Fruit fly (Drosophila melanogaster) whole organism, embryonic: Measurements from ENCODE around the gene MED14.

Source experiments
- Atf-2 ChIP-seq: fragments of 200-800 bp; sonication (Bioruptor generic); optimal IDR thresholded peaks from 2 replicates; lab custom pipeline; 2016; ENCODE audit warnings: missing biosample characterization, missing genetic modification characterization
- BEAF-32 ChIP-seq: fragments of 200-800 bp; sonication (Bioruptor generic); optimal IDR thresholded peaks from 3 replicates; lab custom pipeline; 2017; ENCODE audit warnings: missing biosample characterization, missing genetic modification characterization, mild to moderate bottlenecking, moderate library complexity, missing genetic modification reagents
- CG11504 ChIP-seq: fragments of 200-800 bp; sonication (Bioruptor generic); optimal IDR thresholded peaks from 3 replicates; lab custom pipeline; 2019; ENCODE audit warnings: missing biosample characterization, mild to moderate bottlenecking, missing genetic modification characterization, moderate library complexity
- CG13624 ChIP-seq: fragments of 200-800 bp; sonication (Bioruptor generic); optimal IDR thresholded peaks from 2 replicates; lab custom pipeline; 2016; ENCODE audit warnings: missing biosample characterization, missing genetic modification characterization
- CG17612 ChIP-seq: fragments of 200-800 bp; sonication (Bioruptor generic); IDR thresholded peaks from 2 replicates; pipeline ENCODE4 v1.3.6; 2022; ENCODE audit warnings: missing biosample characterization, missing genetic modification characterization
- CG17829 ChIP-seq: fragments of 200-800 bp; optimal IDR thresholded peaks from 2 replicates; lab custom pipeline; 2019; ENCODE audit warnings: missing biosample characterization, mild to moderate bottlenecking, missing genetic modification characterization, moderate library complexity
- CG18476 ChIP-seq: fragments of 200-800 bp; sonication (Bioruptor generic); optimal IDR thresholded peaks from 2 replicates; lab custom pipeline; 2016; ENCODE audit warnings: missing biosample characterization, mild to moderate bottlenecking, missing genetic modification characterization
- CG31388 ChIP-seq: fragments of 200-800 bp; sonication (Bioruptor generic); optimal IDR thresholded peaks from 2 replicates; lab custom pipeline; 2016; ENCODE audit warnings: missing biosample characterization, missing genetic modification characterization
- CG4328 ChIP-seq: fragments of 200-800 bp; sonication (Bioruptor generic); optimal IDR thresholded peaks from 3 replicates; lab custom pipeline; 2017; ENCODE audit warnings: missing biosample characterization, missing genetic modification reagents, missing genetic modification characterization
- CG4617 ChIP-seq: fragments of 200-800 bp; sonication (Bioruptor generic); optimal IDR thresholded peaks from 3 replicates; lab custom pipeline; 2016; ENCODE audit warnings: missing biosample characterization, missing genetic modification characterization, borderline replicate concordance
- CG5180 ChIP-seq: fragments of 200-800 bp; sonication (Bioruptor generic); optimal IDR thresholded peaks from 3 replicates; lab custom pipeline; 2017; ENCODE audit warnings: missing biosample characterization, missing genetic modification characterization, mild to moderate bottlenecking, moderate library complexity, missing genetic modification reagents
- CG6654 ChIP-seq: fragments of 200-800 bp; sonication (Bioruptor generic); optimal IDR thresholded peaks from 2 replicates; lab custom pipeline; 2017; ENCODE audit warnings: missing biosample characterization, mild to moderate bottlenecking, missing genetic modification characterization
- CG7271 ChIP-seq: fragments of 200-800 bp; sonication (Bioruptor generic); optimal IDR thresholded peaks from 2 replicates; lab custom pipeline; 2018; ENCODE audit warnings: missing biosample characterization, mild to moderate bottlenecking, missing genetic modification characterization, moderate library complexity
- CG8290 ChIP-seq, 3 experiments: fragments of 200-800 bp; sonication (Bioruptor generic); optimal IDR thresholded peaks; 2 replicates each; lab custom pipeline; 2016 to 2019; ENCODE audit warnings: missing biosample characterization in 3 of 3, missing genetic modification characterization in 3 of 3, mild to moderate bottlenecking in 2 of 3, moderate library complexity in 1 of 3
- Dad ChIP-seq: fragments of 200-800 bp; sonication (Bioruptor generic); optimal IDR thresholded peaks from 3 replicates; lab custom pipeline; 2016; ENCODE audit warnings: missing biosample characterization, missing genetic modification characterization
- Gsc ChIP-seq: fragments of 200-800 bp; sonication (Bioruptor generic); IDR thresholded peaks from 2 replicates; pipeline ENCODE4 v1.3.6; 2022; ENCODE audit warnings: missing biosample characterization, missing genetic modification characterization
- Hand ChIP-seq: fragments of 200-800 bp; sonication (Bioruptor generic); optimal IDR thresholded peaks from 2 replicates; lab custom pipeline; 2017; ENCODE audit warnings: mild to moderate bottlenecking, missing biosample characterization, missing genetic modification reagents, missing genetic modification characterization
- Hey ChIP-seq: fragments of 200-800 bp; sonication (Bioruptor generic); optimal IDR thresholded peaks from 3 replicates; lab custom pipeline; 2018; ENCODE audit warnings: missing biosample characterization, mild to moderate bottlenecking, missing genetic modification characterization
- Max ChIP-seq: fragments of 200-800 bp; sonication (Bioruptor generic); optimal IDR thresholded peaks from 2 replicates; lab custom pipeline; 2016; ENCODE audit warnings: missing biosample characterization, mild to moderate bottlenecking, missing genetic modification characterization
- Med ChIP-seq: fragments of 200-800 bp; sonication (Bioruptor generic); peaks from one replicate; lab custom pipeline; 2016; ENCODE audit warnings: missing biosample characterization, missing genetic modification characterization, mild to moderate bottlenecking, inconsistent platforms, moderate library complexity
- NC2β ChIP-seq: fragments of 200-800 bp; sonication (Bioruptor generic); optimal IDR thresholded peaks from 2 replicates; lab custom pipeline; 2016; ENCODE audit warnings: missing biosample characterization, missing genetic modification characterization
- NfI ChIP-seq: fragments of 200-800 bp; sonication (Bioruptor generic); optimal IDR thresholded peaks from 3 replicates; lab custom pipeline; 2018; ENCODE audit warnings: missing biosample characterization, mild to moderate bottlenecking, missing genetic modification characterization, moderate library complexity
- Pdp1 ChIP-seq, 2 experiments: fragments of 200-800 bp; sonication (Bioruptor generic); optimal IDR thresholded peaks; 3 replicates each; lab custom pipeline; 2016; ENCODE audit warnings: missing biosample characterization in 2 of 2, missing genetic modification characterization in 2 of 2, mild to moderate bottlenecking in 1 of 2, moderate library complexity in 1 of 2
- Tbp ChIP-seq: fragments of >200 bp; optimal IDR thresholded peaks from 2 replicates; lab custom pipeline; 2018; ENCODE audit warnings: missing biosample characterization, missing genetic modification characterization
- bsh ChIP-seq, 2 experiments: fragments of 200-800 bp; sonication (Bioruptor generic); optimal IDR thresholded peaks; 2 replicates each; lab custom pipeline; 2017 to 2018; ENCODE audit warnings: mild to moderate bottlenecking in 2 of 2, missing biosample characterization in 2 of 2, missing genetic modification characterization in 2 of 2, moderate library complexity in 1 of 2
- chif ChIP-seq, 2 experiments: fragments of 200-800 bp; sonication (Bioruptor generic); optimal IDR thresholded peaks; 3 replicates each; lab custom pipeline; 2016; ENCODE audit warnings: missing biosample characterization in 2 of 2, missing genetic modification characterization in 2 of 2
- chinmo ChIP-seq: fragments of 200-800 bp; sonication (Bioruptor generic); IDR thresholded peaks from 4 replicates; pipeline ENCODE4 v1.3.6; 2022; ENCODE audit warnings: missing biosample characterization, missing genetic modification characterization; ENCODE audit not compliant: partially characterized antibody
- crol ChIP-seq: fragments of 200-800 bp; sonication (Bioruptor generic); IDR thresholded peaks from 2 replicates; pipeline ENCODE4 v1.3.6; 2022; ENCODE audit warnings: missing biosample characterization, missing genetic modification characterization
- da ChIP-seq: fragments of 200-800 bp; sonication (Bioruptor generic); optimal IDR thresholded peaks from 2 replicates; lab custom pipeline; 2016; ENCODE audit warnings: missing biosample characterization, missing genetic modification characterization
- dati ChIP-seq: fragments of 200-800 bp; sonication (Bioruptor generic); IDR thresholded peaks from 2 replicates; pipeline ENCODE4 v1.3.6; 2022; ENCODE audit warnings: missing biosample characterization, missing genetic modification characterization
- ham ChIP-seq: fragments of 200-800 bp; sonication (Bioruptor generic); IDR thresholded peaks from 2 replicates; pipeline ENCODE4 v1.3.6; 2022; ENCODE audit warnings: missing biosample characterization, missing genetic modification characterization
- her ChIP-seq: fragments of 200-800 bp; sonication (Bioruptor generic); optimal IDR thresholded peaks from 2 replicates; lab custom pipeline; 2016; ENCODE audit warnings: missing biosample characterization, missing genetic modification characterization
- jing ChIP-seq: fragments of 200-800 bp; sonication (Bioruptor generic); optimal IDR thresholded peaks from 2 replicates; lab custom pipeline; 2018; ENCODE audit warnings: missing biosample characterization, mild to moderate bottlenecking, missing genetic modification characterization
- lola ChIP-seq, 3 experiments: fragments of >200 bp in 2 of 3; fragments of 200-800 bp in 1 of 3; sonication (Bioruptor generic) in 1 of 3; optimal IDR thresholded peaks; 2 replicates each; lab custom pipeline; 2017 to 2019; ENCODE audit warnings: missing biosample characterization in 3 of 3, missing genetic modification characterization in 3 of 3, mild to moderate bottlenecking in 1 of 3, moderate library complexity in 1 of 3
- nau ChIP-seq: fragments of 200-800 bp; sonication (Bioruptor generic); optimal IDR thresholded peaks from 3 replicates; lab custom pipeline; 2017; ENCODE audit warnings: missing biosample characterization, mild to moderate bottlenecking, missing genetic modification characterization, missing genetic modification reagents
- nom ChIP-seq: fragments of 200-800 bp; sonication (Bioruptor generic); optimal IDR thresholded peaks from 2 replicates; lab custom pipeline; 2017; ENCODE audit warnings: missing biosample characterization, missing genetic modification characterization, mild to moderate bottlenecking, moderate library complexity, missing genetic modification reagents
- otp ChIP-seq: fragments of 200-800 bp; sonication (Bioruptor generic); IDR thresholded peaks from 3 replicates; pipeline ENCODE4, ENCODE4 v1.3.6; 2022; ENCODE audit warnings: missing biosample characterization, missing genetic modification characterization
- pb ChIP-seq: fragments of 200-800 bp; sonication (Bioruptor generic); optimal IDR thresholded peaks from 3 replicates; lab custom pipeline; 2016; ENCODE audit warnings: missing biosample characterization, missing genetic modification characterization
- psq ChIP-seq: fragments of 200-800 bp; sonication (Bioruptor generic); optimal IDR thresholded peaks from 2 replicates; lab custom pipeline; 2017; ENCODE audit warnings: missing biosample characterization, missing genetic modification characterization
- ranshi ChIP-seq: fragments of 200-800 bp; sonication (Bioruptor generic); IDR thresholded peaks from 2 replicates; pipeline ENCODE4 v1.3.6; 2022; ENCODE audit warnings: missing biosample characterization, missing genetic modification characterization
- sc ChIP-seq, 3 experiments: fragments of >200 bp in 2 of 3; fragments of 200-800 bp in 1 of 3; sonication (Bioruptor generic) in 1 of 3; optimal IDR thresholded peaks; 2 replicates in 2 of 3; 3 replicates in 1 of 3; lab custom pipeline; 2017; ENCODE audit warnings: mild to moderate bottlenecking in 1 of 3, missing biosample characterization in 1 of 3, missing genetic modification characterization in 1 of 3, missing genetic modification reagents in 1 of 3
- sd ChIP-seq: fragments of 200-800 bp; sonication (Bioruptor generic); optimal IDR thresholded peaks from 3 replicates; lab custom pipeline; 2018; ENCODE audit warnings: missing biosample characterization, mild to moderate bottlenecking, missing genetic modification characterization, moderate library complexity
- so ChIP-seq: fragments of 200-800 bp; sonication (Bioruptor generic); IDR thresholded peaks from 3 replicates; pipeline ENCODE4 v1.3.6; 2022; ENCODE audit warnings: missing biosample characterization, missing genetic modification characterization
- tap ChIP-seq: fragments of 200-800 bp; optimal IDR thresholded peaks from 3 replicates; lab custom pipeline; 2019; ENCODE audit warnings: missing biosample characterization, mild to moderate bottlenecking, missing genetic modification characterization, moderate library complexity
- tgo ChIP-seq: fragments of 200-800 bp; sonication (Bioruptor generic); IDR thresholded peaks from 3 replicates; pipeline ENCODE4 v1.3.6; 2022; ENCODE audit warnings: missing biosample characterization, missing genetic modification characterization
- vfl ChIP-seq: fragments of 200-800 bp; sonication (Bioruptor generic); optimal IDR thresholded peaks from 2 replicates; lab custom pipeline; 2016; ENCODE audit warnings: missing biosample characterization, missing genetic modification characterization

MED14 gene

DNA sequence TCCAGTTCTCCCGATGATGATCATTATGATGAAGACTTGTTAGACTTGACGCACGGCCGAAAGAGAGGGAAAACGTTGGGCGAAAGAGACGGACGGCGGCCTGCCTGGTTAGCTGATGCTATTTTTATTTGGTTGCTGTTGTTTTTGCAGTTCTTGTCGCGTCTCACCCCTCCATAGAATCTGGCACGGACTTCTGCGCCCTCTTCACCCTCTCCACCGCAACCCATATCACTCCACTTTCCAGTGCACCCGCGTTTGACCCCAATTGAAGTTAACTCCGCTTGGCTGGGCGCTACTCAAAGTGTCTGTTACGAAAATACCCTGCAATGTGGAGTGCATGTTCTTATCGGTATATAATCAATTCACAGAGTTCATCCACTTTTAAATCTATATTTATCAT, 31.9 kb upstream of the MED14 start (continued):
- peak; percentile 62; the same call in 1 of the 2 replicates for TF ChIP-seq crol (GFP tag; lab: Robert Waterston, UW)
- TF ChIP-seq CG4328, result no peak
- TF ChIP-seq pb (GFP tag; lab: Kevin White, UChicago), result no peak
- 0 out of 3 replicates have a peak, but pooled peaks have one; percentile 20 for TF ChIP-seq so (GFP tag; lab: Robert Waterston, UW)

DNA sequence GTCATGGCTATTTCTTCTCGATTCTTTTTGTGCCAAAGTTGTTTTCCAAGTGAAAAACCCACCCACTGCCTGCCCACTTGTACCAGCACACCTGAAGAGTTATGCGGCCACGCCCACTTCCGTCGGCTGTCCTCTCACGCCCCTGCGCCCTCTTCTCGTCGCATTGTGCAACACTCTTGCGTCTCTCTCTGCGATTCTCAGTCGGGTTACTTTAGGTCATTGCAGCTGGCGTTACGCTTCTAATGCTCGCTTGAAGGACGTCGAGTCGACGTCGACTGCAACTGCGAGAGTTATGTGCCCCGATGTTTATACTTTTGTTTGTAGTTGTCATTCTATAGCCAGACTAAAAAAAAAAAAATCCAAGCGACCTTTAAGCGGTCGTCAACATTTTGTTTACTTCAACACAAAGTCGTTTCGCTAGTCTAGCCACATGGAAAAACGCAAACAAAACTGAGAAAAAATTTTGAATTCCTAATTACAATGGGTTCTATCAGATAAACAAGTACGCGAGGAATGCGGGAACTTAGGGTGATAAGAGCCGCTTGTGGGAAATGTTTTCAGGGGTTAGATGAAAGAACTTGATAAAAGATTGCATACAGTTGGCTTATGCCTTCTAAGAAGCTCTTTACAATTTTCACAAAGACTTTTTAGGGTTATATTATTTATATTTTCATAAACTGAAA, 31.1 kb upstream of the MED14 start:
- no peak for TF ChIP-seq tap (tag; lab: Kevin White, UChicago)
- no peak for TF ChIP-seq vfl (GFP tag; lab: Kevin White, UChicago)
- peak; percentile 7 for TF ChIP-seq Med (GFP tag; lab: Kevin White, UChicago)
- TF ChIP-seq CG18476 (GFP tag; lab: Kevin White, UChicago), result no peak
- no peak for TF ChIP-seq CG4617
- TF ChIP-seq Hey (tag; lab: Kevin White, UChicago), result no peak
- no peak for TF ChIP-seq ham (GFP tag; lab: Robert Waterston, UW)
- no peak for TF ChIP-seq CG5180 (GFP tag; lab: Kevin White, UChicago)
- TF ChIP-seq CG7271 (tag; lab: Kevin White, UChicago), result no peak
- TF ChIP-seq otp (GFP tag; lab: Robert Waterston, UW), result no peak
- no peak for TF ChIP-seq NfI (GFP tag; lab: Kevin White, UChicago)
- no peak for TF ChIP-seq nau (GFP tag; lab: Kevin White, UChicago)
- no peak for TF ChIP-seq Max (GFP tag; lab: Kevin White, UChicago)
- TF ChIP-seq CG8290 (GFP tag; optimal IDR thresholded peaks at IDR 0.05; lab: Kevin White, UChicago), result no peak
- peak in 1 of 2 experiments; percentile 8 for TF ChIP-seq CG8290 (tag; optimal IDR thresholded peaks at IDR 0.05; lab: Kevin White, UChicago)
- no peak for TF ChIP-seq Tbp (GFP tag; lab: Kevin White, UChicago)
- TF ChIP-seq CG17829 (tag; lab: Kevin White, UChicago), result peak; percentile 91
- no peak for TF ChIP-seq sc (optimal IDR thresholded peaks at IDR 0.05; lab: Kevin White, UChicago)
- TF ChIP-seq sc (GFP tag; optimal IDR thresholded peaks at IDR 0.05; lab: Kevin White, UChicago), result no peak
- TF ChIP-seq BEAF-32 (GFP tag; lab: Kevin White, UChicago), result no peak
- no peak for TF ChIP-seq CG17612
- TF ChIP-seq tgo (GFP tag; lab: Robert Waterston, UW), result no peak
- TF ChIP-seq ranshi (GFP tag; lab: Robert Waterston, UW), result no peak
- 0 out of 4 replicates have a peak, but pooled peaks have one; percentile 15 for TF ChIP-seq chinmo (GFP tag; lab: Robert Waterston, UW)
- no peak for TF ChIP-seq CG11504 (tag; lab: Kevin White, UChicago)
- no peak for TF ChIP-seq CG13624 (GFP tag; lab: Kevin White, UChicago)
- TF ChIP-seq lola (GFP tag; optimal IDR thresholded peaks at IDR 0.05; lab: Kevin White, UChicago), result no peak
- no peak for TF ChIP-seq Gsc (GFP tag; lab: Robert Waterston, UW)
- no peak for TF ChIP-seq da (GFP tag; lab: Kevin White, UChicago)
- no peak for TF ChIP-seq CG31388 (GFP tag; lab: Kevin White, UChicago)
- TF ChIP-seq nom (GFP tag; lab: Kevin White, UChicago), result no peak
- no peak for TF ChIP-seq chif (GFP tag; optimal IDR thresholded peaks at IDR 0.05; lab: Kevin White, UChicago)
- TF ChIP-seq Pdp1 (GFP tag; optimal IDR thresholded peaks at IDR 0.05; lab: Kevin White, UChicago), result peak in 1 of 2 experiments; percentile 24
- TF ChIP-seq CG6654 (GFP tag; lab: Kevin White, UChicago), result no peak
- TF ChIP-seq Dad, result no peak
- no peak for TF ChIP-seq NC2β (GFP tag; lab: Kevin White, UChicago)
- no peak for TF ChIP-seq Atf-2 (GFP tag; lab: Kevin White, UChicago)
- TF ChIP-seq Hand, result no peak
- TF ChIP-seq bsh (GFP tag; optimal IDR thresholded peaks at IDR 0.05; lab: Kevin White, UChicago), result no peak
- TF ChIP-seq psq (GFP tag; lab: Kevin White, UChicago), result no peak
- no peak for TF ChIP-seq dati (GFP tag; lab: Robert Waterston, UW)
- peak; percentile 90 for TF ChIP-seq sd (tag; lab: Kevin White, UChicago)
- TF ChIP-seq jing (GFP tag; lab: Kevin White, UChicago), result no peak
- no peak for TF ChIP-seq her (GFP tag; lab: Kevin White, UChicago)
